Worm (Caenorhabditis elegans) whole organism, L4 larva: ENCODE measurements around the gene spdl-1.

Source experiments
- F49E8.2 ChIP-seq: sonication (generic microtip); optimal IDR thresholded peaks from 2 replicates; lab custom pipeline; 2016; ENCODE audit warnings: missing compliant biosample characterization, mild to moderate bottlenecking, missing genetic modification characterization, borderline replicate concordance
- T20F7.1 ChIP-seq: fragments of 200-800 bp; sonication (Bioruptor generic); optimal IDR thresholded peaks from 2 replicates; lab custom pipeline; 2018; ENCODE audit warnings: mild to moderate bottlenecking, missing genetic modification characterization, missing compliant biosample characterization
- T26A8.4 ChIP-seq: fragments of 200-800 bp; sonication (Bioruptor generic); IDR thresholded peaks from 2 replicates; pipeline ENCODE4 v1.3.6; 2022; ENCODE audit warnings: missing genetic modification characterization, missing compliant biosample characterization
- Y75B8A.6 ChIP-seq: fragments of 200-800 bp; sonication (Bioruptor generic); IDR thresholded peaks from 2 replicates; pipeline ENCODE4 v1.3.6; 2022; ENCODE audit warnings: missing genetic modification reagents, missing genetic modification characterization, missing compliant biosample characterization
- ZK337.2 ChIP-seq: fragments of 200-800 bp; sonication (Bioruptor generic); IDR thresholded peaks from 2 replicates; pipeline ENCODE4 v1.3.6; 2022; ENCODE audit warnings: missing genetic modification reagents, missing genetic modification characterization, missing compliant biosample characterization
- aha-1 ChIP-seq: fragments of 150-350 bp; peaks from one replicate; lab custom pipeline; 2014; ENCODE audit warnings: missing biosample characterization, missing genetic modification characterization
- aly-2 ChIP-seq: sonication (generic microtip); optimal IDR thresholded peaks from 2 replicates; lab custom pipeline; 2018; ENCODE audit warnings: missing biosample characterization, missing genetic modification characterization
- attf-4 ChIP-seq: sonication (generic microtip); optimal IDR thresholded peaks from 3 replicates; lab custom pipeline; 2017; ENCODE audit warnings: missing biosample characterization, missing genetic modification characterization
- ceh-20 ChIP-seq: fragments of 200-800 bp; sonication (Bioruptor generic); IDR thresholded peaks from 2 replicates; pipeline ENCODE4 v1.3.6; 2022; ENCODE audit warnings: missing genetic modification reagents, missing genetic modification characterization, missing compliant biosample characterization
- ceh-32 ChIP-seq: sonication (generic microtip); optimal IDR thresholded peaks from 2 replicates; lab custom pipeline; 2016; ENCODE audit warnings: mild to moderate bottlenecking, missing genetic modification characterization, missing compliant biosample characterization; ENCODE audit not compliant: poor library complexity
- ctbp-1 ChIP-seq: fragments of 200-800 bp; sonication (Bioruptor generic); IDR thresholded peaks from 2 replicates; pipeline ENCODE4 v1.3.6; 2022; ENCODE audit warnings: missing genetic modification reagents, missing genetic modification characterization, missing compliant biosample characterization
- daf-12 ChIP-seq: fragments of 150-350 bp; optimal IDR thresholded peaks from 2 replicates; lab custom pipeline; 2014; ENCODE audit warnings: missing biosample characterization, missing genetic modification reagents, missing genetic modification characterization
- daf-16 ChIP-seq, 3 experiments: sonication (generic microtip); optimal IDR thresholded peaks; 2 replicates each; lab custom pipeline; 2016 to 2017; ENCODE audit warnings: missing genetic modification characterization in 3 of 3, missing genetic modification reagents in 3 of 3, mild to moderate bottlenecking in 2 of 3, missing compliant biosample characterization in 2 of 3, missing biosample characterization in 1 of 3, moderate library complexity in 1 of 3
- daf-8 ChIP-seq: fragments of 200-800 bp; sonication (Bioruptor generic); IDR thresholded peaks from 2 replicates; pipeline ENCODE4 v1.3.6; 2022; ENCODE audit warnings: missing genetic modification characterization, missing compliant biosample characterization
- dmd-6 ChIP-seq: fragments of 200-800 bp; sonication (Bioruptor generic); IDR thresholded peaks from 2 replicates; pipeline ENCODE4 v1.3.6; 2022; ENCODE audit warnings: missing genetic modification reagents, missing genetic modification characterization, missing compliant biosample characterization
- dmd-9 ChIP-seq: fragments of 200-800 bp; sonication (Bioruptor generic); IDR thresholded peaks from 2 replicates; pipeline ENCODE4 v1.3.6; 2022; ENCODE audit warnings: missing genetic modification reagents, missing genetic modification characterization, missing compliant biosample characterization
- dpl-1 ChIP-seq: fragments of 150-350 bp; optimal IDR thresholded peaks from 2 replicates; lab custom pipeline; 2014; ENCODE audit warnings: missing biosample characterization, missing genetic modification reagents, missing genetic modification characterization
- dve-1 ChIP-seq: sonication (generic microtip); optimal IDR thresholded peaks from 2 replicates; lab custom pipeline; 2017; ENCODE audit warnings: antibody characterized with exemption, mild to moderate bottlenecking, missing genetic modification characterization, missing compliant biosample characterization; ENCODE audit not compliant: insufficient read depth
- fkh-10 ChIP-seq: fragments of 150-350 bp; optimal IDR thresholded peaks from 2 replicates; lab custom pipeline; 2014; ENCODE audit warnings: missing biosample characterization, missing genetic modification reagents, missing genetic modification characterization
- gei-8 ChIP-seq: fragments of 200-800 bp; sonication (Bioruptor generic); optimal IDR thresholded peaks from 2 replicates; lab custom pipeline; 2018; ENCODE audit warnings: mild to moderate bottlenecking, missing genetic modification characterization, missing compliant biosample characterization
- hif-1 ChIP-seq, 2 experiments: sonication (generic microtip); optimal IDR thresholded peaks; 2 replicates each; lab custom pipeline; 2016 to 2017; ENCODE audit warnings: missing compliant biosample characterization in 2 of 2, missing genetic modification characterization in 2 of 2, missing genetic modification reagents in 2 of 2, missing genotype in 2 of 2, mild to moderate bottlenecking in 1 of 2
- hlh-11 ChIP-seq: fragments of 200-800 bp; sonication (Bioruptor generic); optimal IDR thresholded peaks from 2 replicates; lab custom pipeline; 2018; ENCODE audit warnings: mild to moderate bottlenecking, missing genetic modification characterization, missing compliant biosample characterization
- hmg-1.1 ChIP-seq: fragments of 200-800 bp; sonication (Bioruptor generic); IDR thresholded peaks from 2 replicates; pipeline ENCODE4 v1.3.6; 2022; ENCODE audit warnings: missing genetic modification reagents, missing genetic modification characterization, missing compliant biosample characterization
- lim-7 ChIP-seq: fragments of 200-800 bp; sonication (Bioruptor generic); IDR thresholded peaks from 2 replicates; pipeline ENCODE4 v1.3.6; 2022; ENCODE audit warnings: missing genetic modification characterization, missing compliant biosample characterization
- lin-38 ChIP-seq: fragments of 200-800 bp; sonication (Bioruptor generic); IDR thresholded peaks from 2 replicates; pipeline ENCODE4 v1.3.6; 2022; ENCODE audit warnings: missing genetic modification reagents, missing genetic modification characterization, missing compliant biosample characterization
- mdl-1 ChIP-seq, 2 experiments: fragments of 150-350 bp in 1 of 2; sonication (generic microtip) in 1 of 2; optimal IDR thresholded peaks; 2 replicates each; lab custom pipeline; 2014 to 2017; ENCODE audit warnings: missing biosample characterization in 2 of 2, missing genetic modification characterization in 2 of 2
- mep-1 ChIP-seq: fragments of 150-350 bp; sonication (generic microtip); optimal IDR thresholded peaks from 3 replicates; lab custom pipeline; 2014; ENCODE audit warnings: missing biosample characterization, missing genetic modification characterization
- mes-2 ChIP-seq: sonication (generic microtip); optimal IDR thresholded peaks from 2 replicates; lab custom pipeline; 2016; ENCODE audit warnings: missing genotype, mild to moderate bottlenecking, missing genetic modification characterization, missing compliant biosample characterization; ENCODE audit not compliant: poor library complexity, severe bottlenecking
- mxl-3 ChIP-seq: fragments of 200-800 bp; sonication (Bioruptor generic); optimal IDR thresholded peaks from 2 replicates; lab custom pipeline; 2018; ENCODE audit warnings: mild to moderate bottlenecking, missing genetic modification characterization, missing compliant biosample characterization
- nhr-111 ChIP-seq: fragments of 200-800 bp; sonication (Bioruptor generic); optimal IDR thresholded peaks from 2 replicates; lab custom pipeline; 2018; ENCODE audit warnings: mild to moderate bottlenecking, missing genetic modification characterization, missing compliant biosample characterization
- nhr-237 ChIP-seq: sonication (generic microtip); optimal IDR thresholded peaks from 2 replicates; lab custom pipeline; 2017; ENCODE audit warnings: missing biosample characterization, missing genetic modification characterization
- nhr-28 ChIP-seq: fragments of 150-350 bp; optimal IDR thresholded peaks from 2 replicates; lab custom pipeline; 2014; ENCODE audit warnings: missing biosample characterization, missing genetic modification characterization
- nhr-42 ChIP-seq: fragments of 200-800 bp; sonication (Bioruptor generic); IDR thresholded peaks from 2 replicates; pipeline ENCODE4 v1.3.6; 2022; ENCODE audit warnings: missing genetic modification characterization, missing compliant biosample characterization
- nhr-6 ChIP-seq: fragments of 150-350 bp; optimal IDR thresholded peaks from 2 replicates; lab custom pipeline; 2014; ENCODE audit warnings: missing biosample characterization, missing genetic modification characterization
- nhr-77 ChIP-seq: fragments of 150-350 bp; optimal IDR thresholded peaks from 2 replicates; lab custom pipeline; 2014; ENCODE audit warnings: missing biosample characterization, missing genetic modification characterization
- pha-4 ChIP-seq, 2 experiments: fragments of 150-350 bp in 1 of 2; fragments of 200-800 bp in 1 of 2; sonication (Bioruptor generic) in 1 of 2; IDR thresholded peaks in 1 of 2; optimal IDR thresholded peaks in 1 of 2; 2 replicates each; pipeline versions ENCODE4 v1.3.6 to Lab custom; 2014 to 2022; ENCODE audit warnings: missing genetic modification characterization in 2 of 2, missing genetic modification reagents in 2 of 2, missing biosample characterization in 1 of 2, missing compliant biosample characterization in 1 of 2
- pqm-1 ChIP-seq: sonication (generic microtip); optimal IDR thresholded peaks from 2 replicates; lab custom pipeline; 2017; ENCODE audit warnings: missing biosample characterization, missing genetic modification characterization
- set-16 ChIP-seq: fragments of 200-800 bp; sonication (Bioruptor generic); IDR thresholded peaks from 2 replicates; pipeline ENCODE4 v1.3.6; 2022; ENCODE audit warnings: missing genetic modification reagents, missing genetic modification characterization, missing compliant biosample characterization
- skn-1 ChIP-seq: fragments of 150-350 bp; optimal IDR thresholded peaks from 2 replicates; lab custom pipeline; 2014; ENCODE audit warnings: missing biosample characterization, missing genetic modification characterization
- snpc-1.2 ChIP-seq: fragments of 200-800 bp; sonication (Bioruptor generic); IDR thresholded peaks from 2 replicates; pipeline ENCODE4 v1.3.6; 2022; ENCODE audit warnings: missing genetic modification reagents, missing genetic modification characterization, missing compliant biosample characterization
- unc-62 ChIP-seq, 3 experiments: fragments of 150-350 bp in 1 of 3; sonication (generic microtip); optimal IDR thresholded peaks in 2 of 3; peaks in 1 of 3; 1 replicate in 1 of 3; 2 replicates in 2 of 3; lab custom pipeline; 2014 to 2017; ENCODE audit warnings: missing biosample characterization in 3 of 3, missing genetic modification characterization in 3 of 3, missing genetic modification reagents in 3 of 3, missing genotype in 1 of 3
- zip-11 ChIP-seq: fragments of 200-800 bp; sonication (Bioruptor generic); IDR thresholded peaks from 2 replicates; pipeline ENCODE4 v1.3.6; 2022; ENCODE audit warnings: missing genetic modification characterization, missing compliant biosample characterization
- ztf-7 ChIP-seq: fragments of 150-350 bp; optimal IDR thresholded peaks from 2 replicates; lab custom pipeline; 2014; ENCODE audit warnings: missing biosample characterization, missing genetic modification characterization

The spdl-1 gene

ce11 chrII:7776232-7776631, 5.1 kb upstream of the spdl-1 start:
- TF ChIP-seq unc-62 (GFP tag; optimal IDR thresholded peaks at IDR 0.05 in 1 of 2; lab: Kevin White, UChicago) (peak in 1 of 2 experiments; percentile 89), unc-62 (tag; optimal IDR thresholded peaks at IDR 0.05; lab: Kevin White, UChicago) (no peak), nhr-28 (tag; lab: Kevin White, UChicago) (peak; percentile 6), nhr-77 (no peak)

- TF ChIP-seq mxl-3 (GFP tag; lab: Kevin White, UChicago) = peak; percentile 74
- TF ChIP-seq ZK337.2 (GFP tag; lab: Robert Waterston, UW) = no peak
- TF ChIP-seq ztf-7 = no peak
- no peak for TF ChIP-seq mep-1 (tag; lab: Kevin White, UChicago)
- TF ChIP-seq mdl-1 (tag; optimal IDR thresholded peaks at IDR 0.05; lab: Kevin White, UChicago) = peak in 1 of 2 experiments; percentile 49
- TF ChIP-seq snpc-1.2 = no peak
- TF ChIP-seq pha-4 (GFP tag; IDR thresholded peaks at IDR 0.05; lab: Robert Waterston, UW) = 0 out of 2 replicates have a peak, but pooled peaks have one; percentile 26
- TF ChIP-seq pha-4 (tag; optimal IDR thresholded peaks at IDR 0.05; lab: Kevin White, UChicago) = no peak
- peak in 1 of 2 experiments; percentile 56 for TF ChIP-seq unc-62 (GFP tag; optimal IDR thresholded peaks at IDR 0.05 in 1 of 2; lab: Kevin White, UChicago)
- no peak for TF ChIP-seq unc-62 (tag; optimal IDR thresholded peaks at IDR 0.05; lab: Kevin White, UChicago)
- TF ChIP-seq nhr-28 (tag; lab: Kevin White, UChicago) = peak; percentile 68
- no peak for TF ChIP-seq dmd-9 (GFP tag; lab: Robert Waterston, UW)
- TF ChIP-seq hif-1 (tag; optimal IDR thresholded peaks at IDR 0.05; lab: Kevin White, UChicago) = peak in 1 of 2 experiments; percentile 42
- no peak for TF ChIP-seq daf-8 (GFP tag; lab: Robert Waterston, UW)
- TF ChIP-seq attf-4 (tag; lab: Kevin White, UChicago) = no peak
- TF ChIP-seq pqm-1 (tag; lab: Kevin White, UChicago) = peak; percentile 71
- TF ChIP-seq gei-8 = no peak
- TF ChIP-seq ceh-32 = no peak
- peak; percentile 57 for TF ChIP-seq aha-1 (tag; lab: Kevin White, UChicago)
- no peak for TF ChIP-seq T20F7.1 (GFP tag; lab: Kevin White, UChicago)
- no peak for TF ChIP-seq ctbp-1 (GFP tag; lab: Robert Waterston, UW)
- peak; percentile 35 for TF ChIP-seq hlh-11 (tag; lab: Kevin White, UChicago)
- no peak for TF ChIP-seq zip-11 (GFP tag; lab: Robert Waterston, UW)
- TF ChIP-seq hmg-1.1 (GFP tag; lab: Robert Waterston, UW) = no peak
- no peak for TF ChIP-seq aly-2 (tag; lab: Kevin White, UChicago)
- TF ChIP-seq dve-1 (tag; lab: Kevin White, UChicago) = peak; percentile 38
- TF ChIP-seq daf-16 (GFP tag; optimal IDR thresholded peaks at IDR 0.05; lab: Kevin White, UChicago) = no peak
- TF ChIP-seq daf-16 (tag; optimal IDR thresholded peaks at IDR 0.05; lab: Kevin White, UChicago) = peak; percentile 56
- no peak for TF ChIP-seq nhr-77
- no peak for TF ChIP-seq nhr-237 (tag; lab: Kevin White, UChicago)
- no peak for TF ChIP-seq skn-1 (tag; lab: Kevin White, UChicago)
- peak; percentile 64 for TF ChIP-seq dmd-6 (GFP tag; lab: Robert Waterston, UW)
- TF ChIP-seq, all 104 proteins: peak for 12
Observed at ce11 chrII:7776715-7777114, 4.7 kb upstream of the spdl-1 start.

ce11 chrII:7777320-7777978, 3.9 kb upstream of the spdl-1 start, which contains the start of gene mthf-1:
Gene mthf-1, minus strand, starts transcription at chrII:7777823.
- TF ChIP-seq T26A8.4 (GFP tag; lab: Robert Waterston, UW) (peak; percentile 11; the same call in 1 of the 2 replicates), dpl-1 (GFP tag; lab: Kevin White, UChicago) (peak; percentile 2), nhr-6 (tag; lab: Kevin White, UChicago) (peak; percentile 43), fkh-10 (GFP tag; lab: Kevin White, UChicago) (no peak), F49E8.2 (no peak), gei-8 (no peak), lin-38 (GFP tag; lab: Robert Waterston, UW) (peak; percentile 24; the same call in 1 of the 2 replicates), daf-12 (no peak), set-16 (GFP tag; lab: Robert Waterston, UW) (no peak), Y75B8A.6 (GFP tag; lab: Robert Waterston, UW) (no peak), hlh-11 (tag; lab: Kevin White, UChicago) (peak; percentile 69), lim-7 (GFP tag; lab: Robert Waterston, UW) (no peak), nhr-42 (GFP tag; lab: Robert Waterston, UW) (no peak), dve-1 (tag; lab: Kevin White, UChicago) (peak; percentile 84), ceh-32 (no peak), aha-1 (tag; lab: Kevin White, UChicago) (peak; percentile 88), ztf-7 (no peak), ceh-20 (GFP tag; lab: Robert Waterston, UW) (no peak), nhr-111 (no peak), ctbp-1 (GFP tag; lab: Robert Waterston, UW) (no peak), pha-4 (GFP tag; IDR thresholded peaks at IDR 0.05; lab: Robert Waterston, UW) (peak; percentile 46; the same call in 1 of the 2 replicates), pha-4 (tag; optimal IDR thresholded peaks at IDR 0.05; lab: Kevin White, UChicago) (no peak), mes-2 (tag; lab: Kevin White, UChicago) (peak; percentile 17), T20F7.1 (GFP tag; lab: Kevin White, UChicago) (peak; percentile 15)
